Worm (Caenorhabditis elegans) whole organism, mixed stage, embryonic: Measurements from ENCODE around the gene nhr-107.
A peak's percentile ranks its signal among the peaks of the same experiment; 100 is the strongest.

Experiments
- bed-3 ChIP-seq: fragments of 200-800 bp; sonication (Bioruptor generic); optimal IDR thresholded peaks from 3 replicates; lab custom pipeline; 2018; ENCODE audit warnings: mild to moderate bottlenecking, missing genetic modification characterization, moderate library complexity, missing compliant biosample characterization
- blmp-1 ChIP-seq: fragments of 150-350 bp; optimal IDR thresholded peaks from 2 replicates; lab custom pipeline; 2014; ENCODE audit warnings: missing biosample characterization, missing genetic modification characterization
- ceh-39 ChIP-seq: fragments of 150-350 bp; optimal IDR thresholded peaks from 2 replicates; lab custom pipeline; 2014; ENCODE audit warnings: missing biosample characterization, missing genetic modification characterization
- ceh-43 ChIP-seq: fragments of 200-800 bp; sonication (Bioruptor generic); optimal IDR thresholded peaks from 2 replicates; lab custom pipeline; 2018; ENCODE audit warnings: mild to moderate bottlenecking, missing genetic modification characterization, moderate library complexity, missing compliant biosample characterization
- ceh-83 ChIP-seq: fragments of 200-800 bp; sonication (Bioruptor generic); optimal IDR thresholded peaks from 2 replicates; lab custom pipeline; 2018; ENCODE audit warnings: mild to moderate bottlenecking, missing genetic modification characterization, missing compliant biosample characterization
- ces-1 ChIP-seq: fragments of 150-350 bp; optimal IDR thresholded peaks from 2 replicates; lab custom pipeline; 2014; ENCODE audit warnings: missing biosample characterization, missing genetic modification reagents, missing genetic modification characterization
- cnd-1 ChIP-seq: fragments of 200-800 bp; sonication (Bioruptor generic); optimal IDR thresholded peaks from 2 replicates; lab custom pipeline; 2018; ENCODE audit warnings: mild to moderate bottlenecking, missing genetic modification characterization, missing compliant biosample characterization
- drap-1 ChIP-seq: fragments of 200-800 bp; sonication (Bioruptor generic); optimal IDR thresholded peaks from 3 replicates; lab custom pipeline; 2018; ENCODE audit warnings: mild to moderate bottlenecking, missing genetic modification characterization, missing compliant biosample characterization
- elt-1 ChIP-seq: sonication (generic microtip); optimal IDR thresholded peaks from 2 replicates; lab custom pipeline; 2017; ENCODE audit warnings: missing genetic modification characterization, mild to moderate bottlenecking, missing compliant biosample characterization, antibody characterized with exemption, moderate library complexity, borderline replicate concordance; ENCODE audit not compliant: insufficient read depth
- elt-3 ChIP-seq: fragments of 150-350 bp; optimal IDR thresholded peaks from 2 replicates; lab custom pipeline; 2014; ENCODE audit warnings: missing biosample characterization, missing genetic modification characterization
- flh-1 ChIP-seq: fragments of 200-800 bp; sonication (Bioruptor generic); optimal IDR thresholded peaks from 2 replicates; lab custom pipeline; 2018; ENCODE audit warnings: mild to moderate bottlenecking, missing genetic modification characterization, moderate library complexity, missing compliant biosample characterization
- ham-2 ChIP-seq: fragments of 200-800 bp; sonication (Bioruptor generic); optimal IDR thresholded peaks from 2 replicates; lab custom pipeline; 2018; ENCODE audit warnings: mild to moderate bottlenecking, missing genetic modification characterization, missing compliant biosample characterization
- hlh-1 ChIP-seq: fragments of 150-350 bp; optimal IDR thresholded peaks from 2 replicates; lab custom pipeline; 2014; ENCODE audit warnings: missing biosample characterization, missing genetic modification reagents, missing genetic modification characterization
- lin-13 ChIP-seq: fragments of 150-350 bp; optimal IDR thresholded peaks from 2 replicates; lab custom pipeline; 2014; ENCODE audit warnings: missing biosample characterization, missing genetic modification characterization
- lin-32 ChIP-seq: fragments of 200-800 bp; sonication (Bioruptor generic); optimal IDR thresholded peaks from 2 replicates; lab custom pipeline; 2018; ENCODE audit warnings: mild to moderate bottlenecking, missing genetic modification characterization, missing compliant biosample characterization
- mab-5 ChIP-seq: fragments of 150-350 bp; optimal IDR thresholded peaks from 2 replicates; lab custom pipeline; 2014; ENCODE audit warnings: missing biosample characterization, missing genetic modification characterization
- mep-1 ChIP-seq: fragments of 150-350 bp; optimal IDR thresholded peaks from 2 replicates; lab custom pipeline; 2017; ENCODE audit warnings: missing biosample characterization, missing genetic modification reagents, missing genetic modification characterization, inconsistent platforms
- mls-2 ChIP-seq: sonication (generic microtip); optimal IDR thresholded peaks from 2 replicates; lab custom pipeline; 2016; ENCODE audit warnings: mild to moderate bottlenecking, missing genetic modification characterization, moderate library complexity, missing compliant biosample characterization
- nhr-12 ChIP-seq: fragments of 150-350 bp; optimal IDR thresholded peaks from 2 replicates; lab custom pipeline; 2014; ENCODE audit warnings: missing biosample characterization, missing genetic modification characterization
- nhr-2 ChIP-seq: fragments of 150-350 bp; optimal IDR thresholded peaks from 2 replicates; lab custom pipeline; 2014; ENCODE audit warnings: missing biosample characterization, missing genetic modification characterization
- nhr-28 ChIP-seq: fragments of 150-350 bp; optimal IDR thresholded peaks from 2 replicates; lab custom pipeline; 2014; ENCODE audit warnings: missing biosample characterization, missing genetic modification characterization
- nhr-76 ChIP-seq: sonication (generic microtip); optimal IDR thresholded peaks from 2 replicates; lab custom pipeline; 2017; ENCODE audit warnings: missing biosample characterization, missing genetic modification characterization
- pha-4 ChIP-seq: fragments of 150-350 bp; optimal IDR thresholded peaks from 2 replicates; lab custom pipeline; 2018; ENCODE audit warnings: missing biosample characterization, missing genetic modification reagents, missing genetic modification characterization
- sem-2 ChIP-seq: fragments of 200-800 bp; sonication (Bioruptor generic); optimal IDR thresholded peaks from 2 replicates; lab custom pipeline; 2018; ENCODE audit warnings: mild to moderate bottlenecking, missing genetic modification characterization, missing compliant biosample characterization
- snpc-4 ChIP-seq: fragments of 150-350 bp; optimal IDR thresholded peaks from 2 replicates; lab custom pipeline; 2014; ENCODE audit warnings: missing biosample characterization, missing genetic modification characterization
- sptf-1 ChIP-seq: sonication (generic microtip); optimal IDR thresholded peaks from 2 replicates; lab custom pipeline; 2017; ENCODE audit warnings: mild to moderate bottlenecking, missing genetic modification characterization, moderate library complexity, missing compliant biosample characterization
- tbx-8 ChIP-seq: fragments of 200-800 bp; sonication (Bioruptor generic); optimal IDR thresholded peaks from 2 replicates; lab custom pipeline; 2018; ENCODE audit warnings: mild to moderate bottlenecking, missing genetic modification characterization, moderate library complexity, missing compliant biosample characterization
- unc-39 ChIP-seq: fragments of 150-350 bp; optimal IDR thresholded peaks from 2 replicates; lab custom pipeline; 2014; ENCODE audit warnings: missing biosample characterization, missing genetic modification characterization
- unc-62 ChIP-seq: fragments of 150-350 bp; optimal IDR thresholded peaks from 2 replicates; lab custom pipeline; 2014; ENCODE audit warnings: missing biosample characterization, missing genetic modification reagents, missing genetic modification characterization
- zip-8 ChIP-seq: fragments of 150-350 bp; optimal IDR thresholded peaks from 2 replicates; lab custom pipeline; 2014; ENCODE audit warnings: missing biosample characterization, missing genetic modification characterization

nhr-107 gene

ce11 chrV:7005964-7006363, 9.1 kb upstream of the nhr-107 start, which contains the start of gene spig-10:
Gene spig-10 (plus strand): TSS chrV:7006264.
- no peak for TF ChIP-seq ceh-83 (GFP tag; lab: Kevin White, UChicago)
- no peak for TF ChIP-seq elt-1 (tag; lab: Kevin White, UChicago)
- TF ChIP-seq nhr-12 (tag; lab: Kevin White, UChicago) = no peak
- TF ChIP-seq elt-3 (tag; lab: Kevin White, UChicago) = no peak
- no peak for TF ChIP-seq cnd-1 (tag; lab: Kevin White, UChicago)
- no peak for TF ChIP-seq pha-4
- TF ChIP-seq unc-39 = no peak
- TF ChIP-seq ham-2 (GFP tag; lab: Kevin White, UChicago) = no peak
- no peak for TF ChIP-seq sem-2 (GFP tag; lab: Kevin White, UChicago)
- no peak for TF ChIP-seq mls-2 (tag; lab: Kevin White, UChicago)
- no peak for TF ChIP-seq nhr-28
- TF ChIP-seq bed-3 (GFP tag; lab: Kevin White, UChicago) = no peak
- no peak for TF ChIP-seq lin-32 (GFP tag; lab: Kevin White, UChicago)

ce11 chrV:7003850-7004249, 7.0 kb upstream of the nhr-107 start, which contains the start of gene srab-4:
Gene srab-4 (plus strand): TSS chrV:7004150.
- no peak for TF ChIP-seq lin-32 (GFP tag; lab: Kevin White, UChicago)
- TF ChIP-seq snpc-4 (tag; lab: Kevin White, UChicago) = no peak
- TF ChIP-seq drap-1 (GFP tag; lab: Kevin White, UChicago) = no peak
- TF ChIP-seq elt-3 (tag; lab: Kevin White, UChicago) = no peak
- no peak for TF ChIP-seq nhr-2 (tag; lab: Kevin White, UChicago)
- TF ChIP-seq bed-3 (GFP tag; lab: Kevin White, UChicago) = no peak
- no peak for TF ChIP-seq lin-13
- no peak for TF ChIP-seq pha-4
- TF ChIP-seq elt-1 (tag; lab: Kevin White, UChicago) = no peak
- TF ChIP-seq ceh-43 (GFP tag; lab: Kevin White, UChicago) = no peak
- no peak for TF ChIP-seq unc-62 (GFP tag; lab: Kevin White, UChicago)
- TF ChIP-seq nhr-12 (tag; lab: Kevin White, UChicago) = no peak
- TF ChIP-seq blmp-1 (tag; lab: Kevin White, UChicago) = no peak

ce11 chrV:7000734-7001133, 3.8 kb upstream of the nhr-107 start:
- peak; percentile 71 for TF ChIP-seq zip-8 (tag; lab: Kevin White, UChicago)
- TF ChIP-seq snpc-4 (tag; lab: Kevin White, UChicago) = no peak
- no peak for TF ChIP-seq tbx-8 (GFP tag; lab: Kevin White, UChicago)
- TF ChIP-seq, all 35 proteins: peak for 1

ce11 chrV:6998303-6998884, 1.5 kb upstream of the nhr-107 start, which contains the start of gene nhr-42:
Gene nhr-42 (plus strand): TSS chrV:6998819.
- no peak for TF ChIP-seq nhr-12 (tag; lab: Kevin White, UChicago)
- TF ChIP-seq ceh-83 (GFP tag; lab: Kevin White, UChicago) = no peak
- TF ChIP-seq unc-39 = no peak
- TF ChIP-seq nhr-76 (tag; lab: Kevin White, UChicago) = no peak
- no peak for TF ChIP-seq mep-1
- no peak for TF ChIP-seq blmp-1 (tag; lab: Kevin White, UChicago)
- no peak for TF ChIP-seq elt-3 (tag; lab: Kevin White, UChicago)
- TF ChIP-seq mls-2 (tag; lab: Kevin White, UChicago) = no peak
- TF ChIP-seq ces-1 (GFP tag; lab: Kevin White, UChicago) = no peak
- no peak for TF ChIP-seq unc-62 (GFP tag; lab: Kevin White, UChicago)
- no peak for TF ChIP-seq flh-1 (GFP tag; lab: Kevin White, UChicago)
- TF ChIP-seq bed-3 (GFP tag; lab: Kevin White, UChicago) = no peak
- no peak for TF ChIP-seq nhr-2 (tag; lab: Kevin White, UChicago)
- TF ChIP-seq sem-2 (GFP tag; lab: Kevin White, UChicago) = no peak
- TF ChIP-seq ham-2 (GFP tag; lab: Kevin White, UChicago) = no peak
- TF ChIP-seq, all 35 proteins: peak for 0

ce11 chrV:6993999-6994398, 2.9 kb downstream of the nhr-107 start:
- TF ChIP-seq flh-1 (GFP tag; lab: Kevin White, UChicago) (no peak), nhr-28 (no peak), sptf-1 (tag; lab: Kevin White, UChicago) (no peak), nhr-76 (tag; lab: Kevin White, UChicago) (no peak), ceh-83 (GFP tag; lab: Kevin White, UChicago) (no peak), zip-8 (tag; lab: Kevin White, UChicago) (no peak), snpc-4 (tag; lab: Kevin White, UChicago) (no peak), ces-1 (GFP tag; lab: Kevin White, UChicago) (no peak), mab-5 (no peak), ceh-39 (tag; lab: Kevin White, UChicago) (no peak), ceh-43 (GFP tag; lab: Kevin White, UChicago) (no peak), ham-2 (GFP tag; lab: Kevin White, UChicago) (no peak), lin-32 (GFP tag; lab: Kevin White, UChicago) (no peak), tbx-8 (GFP tag; lab: Kevin White, UChicago) (no peak), pha-4 (no peak), hlh-1 (tag; lab: Kevin White, UChicago) (no peak)
